Worm (Caenorhabditis elegans): Measurements from ENCODE around the gene daf-10.

daf-10 gene

DNA sequence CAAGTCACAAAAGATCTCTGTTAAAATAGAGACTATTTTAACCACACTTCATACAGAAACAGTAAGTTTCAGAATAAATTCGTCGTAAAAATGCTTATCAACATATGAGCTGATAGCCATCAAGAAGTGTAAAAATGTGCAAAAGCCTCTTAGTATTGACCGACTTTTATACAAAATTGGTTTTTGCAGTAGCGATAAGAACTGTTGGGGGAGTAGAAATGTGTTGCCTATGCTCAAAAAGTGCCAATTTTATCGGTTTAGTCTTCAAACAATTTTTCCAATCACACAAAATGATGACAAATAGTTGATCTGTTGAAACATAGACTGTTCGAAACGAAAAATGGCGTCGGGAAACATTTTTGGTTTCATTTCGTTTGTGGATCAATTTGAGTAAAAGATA lies 13.9 kb upstream of the daf-10 start:
- TF ChIP-seq F13C5.2 (tag; optimal IDR thresholded peaks at IDR 0.05) (no peak), ama-1 (optimal IDR thresholded peaks at IDR 0.05) (no peak), hmg-4 (GFP tag; optimal IDR thresholded peaks at IDR 0.05) (no peak), scrt-1 (GFP tag; IDR thresholded peaks at IDR 0.05) (no peak), ceh-13 (GFP tag; optimal IDR thresholded peaks at IDR 0.05) (no peak), tbx-11 (GFP tag; IDR thresholded peaks at IDR 0.05) (no peak), tbx-37 (GFP tag; conservative IDR thresholded peaks at IDR 0.05) (no peak), hnd-1 (tag; optimal IDR thresholded peaks at IDR 0.05) (no peak), B0310.2 (tag; optimal IDR thresholded peaks at IDR 0.05) (no peak), tra-4 (tag; optimal IDR thresholded peaks at IDR 0.05) (no peak), aly-1 (tag; optimal IDR thresholded peaks at IDR 0.05) (no peak), hmbx-1 (tag; optimal IDR thresholded peaks at IDR 0.05) (no peak), pes-1 (GFP tag; IDR thresholded peaks at IDR 0.05) (no peak), sea-1 (GFP tag; conservative IDR thresholded peaks at IDR 0.05) (no peak), ceh-36 (tag; optimal IDR thresholded peaks at IDR 0.05) (no peak), flt-1 (GFP tag; IDR thresholded peaks at IDR 0.05) (no peak), ets-7 (tag; optimal IDR thresholded peaks at IDR 0.05) (no peak)

DNA sequence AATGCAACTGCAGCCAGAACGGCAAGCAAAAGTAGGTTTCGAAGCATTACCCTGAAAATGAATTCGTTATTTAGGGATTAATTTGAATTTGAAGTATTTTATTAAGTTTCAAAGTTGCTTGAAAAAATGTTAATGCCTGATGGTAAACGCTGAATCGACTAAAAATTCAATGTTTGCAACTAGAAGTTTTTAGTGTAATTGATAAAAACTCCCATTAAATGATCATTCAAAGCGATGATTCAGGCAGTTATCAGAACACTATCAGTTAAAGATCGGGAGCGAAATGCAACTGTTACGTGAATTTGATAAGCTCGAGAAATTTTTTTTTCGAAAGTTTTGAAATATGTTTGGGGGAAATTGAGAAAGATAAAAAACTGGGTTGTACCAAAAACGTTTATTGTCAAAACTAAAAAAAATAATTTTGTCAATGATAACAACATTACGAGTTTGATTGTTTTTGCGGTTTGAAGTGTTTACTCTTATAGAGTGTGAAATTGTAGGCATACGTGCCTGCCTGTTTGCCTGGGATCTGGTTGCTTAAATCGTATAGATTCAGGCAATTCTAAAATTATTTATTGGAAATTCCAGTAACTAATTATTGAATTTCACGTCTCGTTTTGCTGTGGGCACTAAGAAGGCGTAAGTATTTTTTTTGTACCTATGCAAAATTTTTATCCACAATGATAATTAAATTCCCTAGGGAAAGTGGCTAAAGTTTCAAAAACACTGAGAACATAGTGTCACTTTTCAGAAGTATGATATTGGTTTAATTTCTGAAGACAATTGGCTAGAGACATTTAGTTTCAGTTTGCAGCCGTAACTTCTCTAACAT lies 13.2 kb upstream of the daf-10 start, which contains the start of gene pcp-3:
TSS of gene pcp-3 (minus strand) at position 51 of the 832 bp plus-strand sequence.
- TF ChIP-seq flt-1 (GFP tag; IDR thresholded peaks at IDR 0.05) (no peak), hmg-4 (GFP tag; optimal IDR thresholded peaks at IDR 0.05) (no peak), hnd-1 (tag; optimal IDR thresholded peaks at IDR 0.05) (no peak), sea-1 (GFP tag; conservative IDR thresholded peaks at IDR 0.05) (no peak)

DNA sequence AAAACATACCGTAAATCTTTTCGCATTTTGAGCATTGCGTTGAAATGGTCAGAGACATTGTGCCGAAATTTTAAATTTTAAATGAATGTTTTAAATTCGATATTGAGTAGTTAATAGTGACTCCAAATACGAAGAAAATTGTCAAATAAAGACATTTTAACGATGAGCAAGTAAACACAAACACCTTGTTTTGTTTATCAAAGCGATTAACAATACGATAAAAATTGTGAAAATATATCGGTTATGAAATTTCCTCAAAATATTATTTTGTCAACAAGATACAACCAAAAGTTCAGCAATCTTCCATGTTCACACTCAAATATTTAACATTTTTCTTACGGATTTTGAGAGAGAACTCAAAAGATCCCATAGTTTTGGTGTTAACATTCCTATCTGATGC lies 8.3 kb upstream of the daf-10 start, which contains the start of gene F23B2.10:
TSS of gene F23B2.10 (minus strand) at position 101 of the 400 bp plus-strand sequence.
- TF ChIP-seq sea-1 (GFP tag; conservative IDR thresholded peaks at IDR 0.05) (no peak), tra-4 (tag; optimal IDR thresholded peaks at IDR 0.05) (no peak), aly-1 (tag; optimal IDR thresholded peaks at IDR 0.05) (no peak), B0310.2 (tag; optimal IDR thresholded peaks at IDR 0.05) (no peak), scrt-1 (GFP tag; IDR thresholded peaks at IDR 0.05) (no peak), ama-1 (optimal IDR thresholded peaks at IDR 0.05) (no peak), tbx-37 (GFP tag; conservative IDR thresholded peaks at IDR 0.05) (no peak), tbx-11 (GFP tag; IDR thresholded peaks at IDR 0.05) (no peak), ets-7 (tag; optimal IDR thresholded peaks at IDR 0.05) (no peak), ceh-36 (tag; optimal IDR thresholded peaks at IDR 0.05) (no peak), hmg-4 (GFP tag; optimal IDR thresholded peaks at IDR 0.05) (no peak), hnd-1 (tag; optimal IDR thresholded peaks at IDR 0.05) (no peak), ceh-13 (GFP tag; optimal IDR thresholded peaks at IDR 0.05) (no peak), hmbx-1 (tag; optimal IDR thresholded peaks at IDR 0.05) (no peak), flt-1 (GFP tag; IDR thresholded peaks at IDR 0.05) (no peak), F13C5.2 (tag; optimal IDR thresholded peaks at IDR 0.05) (no peak), pes-1 (GFP tag; IDR thresholded peaks at IDR 0.05) (no peak)

DNA sequence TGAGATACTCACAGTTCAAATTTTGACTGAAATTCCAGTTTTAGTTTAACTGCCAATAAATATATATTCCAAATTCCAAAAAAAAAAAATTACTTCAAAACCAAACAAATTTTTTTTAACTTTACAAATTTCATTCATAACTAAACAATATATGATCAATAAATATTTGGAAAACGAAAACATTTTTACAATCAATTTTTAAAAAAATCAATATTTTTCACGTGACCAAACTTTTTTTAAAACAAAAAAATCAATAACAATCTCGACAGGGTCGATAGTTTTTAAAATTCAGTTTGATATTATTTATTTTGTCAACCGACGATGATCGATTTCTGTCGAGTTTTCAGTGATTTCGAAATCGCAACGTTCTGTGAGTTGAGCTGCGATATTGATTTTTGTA lies 4.2 kb upstream of the daf-10 start, which contains the start of gene F23B2.7:
TSS of gene F23B2.7 (plus strand) at position 301 of the 400 bp plus-strand sequence.
- no peak for TF ChIP-seq sea-1 (GFP tag; conservative IDR thresholded peaks at IDR 0.05)

DNA sequence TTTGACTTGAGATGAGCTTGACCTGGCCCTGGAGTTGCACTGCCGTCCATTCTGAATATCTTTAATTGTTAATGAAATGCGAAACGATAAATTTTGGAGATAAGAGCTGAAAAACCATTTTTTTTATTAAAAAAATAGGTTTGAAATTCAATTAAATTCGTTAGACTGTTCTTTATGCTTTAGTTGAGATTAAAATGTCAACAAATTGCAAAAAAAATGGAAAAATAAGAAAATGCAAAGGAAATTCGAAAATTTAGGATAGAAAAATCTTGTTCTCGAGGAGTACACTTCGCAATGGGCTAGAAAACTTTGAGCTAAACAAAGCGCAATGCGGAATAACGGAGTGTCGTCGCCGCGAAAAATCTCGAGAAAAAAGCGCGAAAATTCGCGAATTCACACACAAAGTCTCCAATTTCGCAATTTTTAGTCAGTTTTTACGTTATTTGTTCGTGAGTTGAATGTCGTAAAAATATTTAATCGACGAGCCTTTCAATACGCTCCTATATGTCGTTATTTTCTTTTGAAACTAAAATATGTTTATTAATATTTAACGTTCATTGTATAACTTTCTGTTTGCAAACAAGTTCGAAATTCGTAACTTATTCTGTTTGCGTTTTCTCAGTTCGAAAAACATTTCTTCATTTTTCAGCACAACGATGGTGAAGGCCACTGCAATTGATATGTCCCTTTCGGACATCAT lies 958 bp upstream of the daf-10 start, which contains the start of the genes rpb-12 and aly-2:
TSS of gene rpb-12 (minus strand) at position 51 of the 700 bp plus-strand sequence.
TSS of gene aly-2 (plus strand) at position 650 of the 700 bp plus-strand sequence.
- TF ChIP-seq B0310.2 (tag; optimal IDR thresholded peaks at IDR 0.05) = no peak
- no peak for TF ChIP-seq hmg-4 (GFP tag; optimal IDR thresholded peaks at IDR 0.05)
- no peak for TF ChIP-seq pes-1 (GFP tag; IDR thresholded peaks at IDR 0.05)
- no peak for TF ChIP-seq sea-1 (GFP tag; conservative IDR thresholded peaks at IDR 0.05)
- TF ChIP-seq F13C5.2 (tag; optimal IDR thresholded peaks at IDR 0.05) = no peak
- no peak for TF ChIP-seq ets-7 (tag; optimal IDR thresholded peaks at IDR 0.05)
- no peak for TF ChIP-seq hnd-1 (tag; optimal IDR thresholded peaks at IDR 0.05)
- no peak for TF ChIP-seq ama-1 (optimal IDR thresholded peaks at IDR 0.05)
- no peak for TF ChIP-seq tbx-11 (GFP tag; IDR thresholded peaks at IDR 0.05)
- TF ChIP-seq hmbx-1 (tag; optimal IDR thresholded peaks at IDR 0.05) = no peak
- TF ChIP-seq ceh-13 (GFP tag; optimal IDR thresholded peaks at IDR 0.05) = no peak
- no peak for TF ChIP-seq flt-1 (GFP tag; IDR thresholded peaks at IDR 0.05)
- TF ChIP-seq tra-4 (tag; optimal IDR thresholded peaks at IDR 0.05) = no peak
- no peak for TF ChIP-seq tbx-37 (GFP tag; conservative IDR thresholded peaks at IDR 0.05)
- TF ChIP-seq scrt-1 (GFP tag; IDR thresholded peaks at IDR 0.05) = no peak
- no peak for TF ChIP-seq ceh-36 (tag; optimal IDR thresholded peaks at IDR 0.05)
- TF ChIP-seq aly-1 (tag; optimal IDR thresholded peaks at IDR 0.05) = no peak

DNA sequence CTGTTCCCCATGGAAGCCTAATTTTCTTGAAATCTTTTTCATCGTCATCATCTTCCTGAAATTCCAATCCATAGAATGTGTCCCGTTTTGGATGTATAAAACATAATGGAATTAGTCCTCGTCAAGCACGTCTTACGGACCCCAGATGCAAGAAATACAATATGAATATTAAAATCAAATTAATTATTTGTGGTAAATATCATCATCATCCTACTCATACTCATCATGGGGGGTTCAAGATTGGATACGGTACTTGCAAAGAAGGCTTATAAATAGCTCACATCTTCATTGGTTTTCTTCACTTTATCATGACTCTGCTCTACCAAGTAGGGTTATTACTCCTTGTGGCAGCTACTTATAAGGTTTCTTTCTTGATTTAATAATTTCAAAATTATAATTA lies 1.6 kb downstream of the daf-10 start, which contains the start of gene flp-1:
TSS of gene flp-1 (plus strand) at position 301 of the 400 bp plus-strand sequence.
- no peak for TF ChIP-seq tbx-11 (GFP tag; IDR thresholded peaks at IDR 0.05)
- no peak for TF ChIP-seq ets-7 (tag; optimal IDR thresholded peaks at IDR 0.05)
- TF ChIP-seq aly-1 (tag; optimal IDR thresholded peaks at IDR 0.05) = no peak
- TF ChIP-seq scrt-1 (GFP tag; IDR thresholded peaks at IDR 0.05) = no peak
- TF ChIP-seq tbx-37 (GFP tag; conservative IDR thresholded peaks at IDR 0.05) = no peak
- no peak for TF ChIP-seq ceh-36 (tag; optimal IDR thresholded peaks at IDR 0.05)
- TF ChIP-seq B0310.2 (tag; optimal IDR thresholded peaks at IDR 0.05) = no peak
- no peak for TF ChIP-seq ama-1 (optimal IDR thresholded peaks at IDR 0.05)
- TF ChIP-seq hnd-1 (tag; optimal IDR thresholded peaks at IDR 0.05) = no peak
- no peak for TF ChIP-seq tra-4 (tag; optimal IDR thresholded peaks at IDR 0.05)
- no peak for TF ChIP-seq flt-1 (GFP tag; IDR thresholded peaks at IDR 0.05)
- no peak for TF ChIP-seq F13C5.2 (tag; optimal IDR thresholded peaks at IDR 0.05)
- no peak for TF ChIP-seq hmbx-1 (tag; optimal IDR thresholded peaks at IDR 0.05)
- no peak for TF ChIP-seq pes-1 (GFP tag; IDR thresholded peaks at IDR 0.05)
- TF ChIP-seq sea-1 (GFP tag; conservative IDR thresholded peaks at IDR 0.05) = no peak
- TF ChIP-seq ceh-13 (GFP tag; optimal IDR thresholded peaks at IDR 0.05) = no peak
- TF ChIP-seq hmg-4 (GFP tag; optimal IDR thresholded peaks at IDR 0.05) = no peak
